Worm (Caenorhabditis elegans) whole organism, L4 larva: ENCODE data around the gene sra-11.

Experiments
- ceh-62 ChIP-seq: sonication (generic microtip); optimal IDR thresholded peaks from 2 replicates; lab custom pipeline; 2017; ENCODE audit warnings: missing biosample characterization, missing genetic modification characterization
- daf-12 ChIP-seq: fragments of 150-350 bp; optimal IDR thresholded peaks from 2 replicates; lab custom pipeline; 2014; ENCODE audit warnings: missing biosample characterization, missing genetic modification reagents, missing genetic modification characterization
- lin-39 ChIP-seq: fragments of 150-350 bp; optimal IDR thresholded peaks from 2 replicates; lab custom pipeline; 2014; ENCODE audit warnings: missing biosample characterization, missing genetic modification reagents, missing genetic modification characterization
- mdl-1 ChIP-seq, 2 experiments: fragments of 150-350 bp in 1 of 2; sonication (generic microtip) in 1 of 2; optimal IDR thresholded peaks; 2 replicates each; lab custom pipeline; 2014 to 2017; ENCODE audit warnings: missing biosample characterization in 2 of 2, missing genetic modification characterization in 2 of 2
- nhr-237 ChIP-seq: sonication (generic microtip); optimal IDR thresholded peaks from 2 replicates; lab custom pipeline; 2017; ENCODE audit warnings: missing biosample characterization, missing genetic modification characterization
- nhr-28 ChIP-seq: fragments of 150-350 bp; optimal IDR thresholded peaks from 2 replicates; lab custom pipeline; 2014; ENCODE audit warnings: missing biosample characterization, missing genetic modification characterization

DNA sequence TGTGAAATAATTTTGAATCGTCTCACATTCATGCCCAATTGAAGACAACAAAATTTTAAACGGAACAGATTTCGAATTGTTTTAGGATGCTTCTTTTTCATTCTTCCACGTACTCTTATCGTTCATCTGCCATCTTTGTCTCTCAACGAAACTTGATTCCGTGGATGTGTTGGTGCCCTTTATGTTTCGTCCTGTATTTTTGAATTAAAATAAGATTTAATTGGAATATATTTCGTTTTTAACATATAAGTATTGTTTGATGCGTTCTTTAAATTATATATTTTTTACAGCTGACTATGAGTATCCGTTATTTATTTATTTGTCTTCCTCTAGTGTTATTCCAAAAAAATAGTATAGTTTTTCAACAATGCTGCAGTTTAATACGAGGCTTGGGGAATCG is 8.0 kb downstream of the sra-11 start, which contains the start of gene gly-1:
- TF ChIP-seq ceh-62 (tag; lab: Kevin White, UChicago) (no peak), lin-39 (tag; lab: Kevin White, UChicago) (no peak), nhr-28 (tag; lab: Kevin White, UChicago) (no peak), daf-12 (tag; lab: Kevin White, UChicago) (no peak), mdl-1 (tag; optimal IDR thresholded peaks at IDR 0.05; lab: Kevin White, UChicago) (no peak), nhr-237 (tag; lab: Kevin White, UChicago) (no peak)
